4 worm cellular contexts compared by ENCODE assay signal in the genomic region with DNA sequence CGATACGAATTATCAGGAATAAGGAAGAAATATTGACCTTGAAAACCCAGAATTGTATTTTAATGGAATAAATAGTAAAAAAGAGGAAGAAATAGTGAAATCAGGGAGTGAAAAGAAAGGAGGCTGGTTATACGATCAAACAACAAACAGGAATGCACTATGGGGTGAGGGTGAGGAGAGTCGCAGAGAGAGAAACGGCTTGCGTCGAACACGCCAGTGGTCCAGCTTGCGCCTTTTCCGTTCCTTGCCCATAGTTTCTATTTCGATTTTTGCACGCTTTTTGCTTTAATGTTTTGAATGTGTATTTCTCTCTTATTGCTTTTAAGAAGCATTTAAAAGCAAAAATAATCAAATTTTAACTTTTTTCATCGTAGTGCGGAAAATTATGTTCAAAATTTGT.
TF ChIP-seq lines count a peak whose summit lies in the region.

No protein-coding gene starts in this region.

TF ChIP-seq in whole organism, L2 larva, 48 proteins besides CTCF, POLR2A, EP300 and RAD21 (continued from another document):
- TF ChIP-seq nhr-21 (tag; optimal IDR thresholded peaks at IDR 0.05; lab: Kevin White, UChicago) (peak; percentile 62), nhr-77 (tag; optimal IDR thresholded peaks at IDR 0.05; lab: Kevin White, UChicago) (no peak), mbf-1 (tag; optimal IDR thresholded peaks at IDR 0.05; lab: Kevin White, UChicago) (no peak), fos-1 (tag; optimal IDR thresholded peaks at IDR 0.05; lab: Kevin White, UChicago) (peak; percentile 86), ztf-11 (tag; optimal IDR thresholded peaks at IDR 0.05; lab: Kevin White, UChicago) (no peak), sem-4 (tag; optimal IDR thresholded peaks at IDR 0.05; lab: Kevin White, UChicago) (peak; percentile 90), nhr-12 (tag; optimal IDR thresholded peaks at IDR 0.05; lab: Kevin White, UChicago) (no peak), mab-5 (tag; optimal IDR thresholded peaks at IDR 0.05; lab: Kevin White, UChicago) (peak; percentile 33), zag-1 (tag; optimal IDR thresholded peaks at IDR 0.05; lab: Kevin White, UChicago) (peak; percentile 66), lin-13 (GFP tag; optimal IDR thresholded peaks at IDR 0.05; lab: Kevin White, UChicago) (peak; percentile 88), unc-62 (GFP tag; optimal IDR thresholded peaks at IDR 0.05; lab: Kevin White, UChicago) (no peak), snpc-4 (tag; optimal IDR thresholded peaks at IDR 0.05; lab: Kevin White, UChicago) (peak; percentile 41), aly-2 (tag; optimal IDR thresholded peaks at IDR 0.05; lab: Kevin White, UChicago) (peak; percentile 17), nhr-129 (tag; optimal IDR thresholded peaks at IDR 0.05; lab: Kevin White, UChicago) (peak; percentile 94), Y55F3AM.14 (GFP tag; optimal IDR thresholded peaks at IDR 0.05; lab: Kevin White, UChicago) (peak; percentile 37), elt-3 (tag; optimal IDR thresholded peaks at IDR 0.05; lab: Kevin White, UChicago) (no peak), mdl-1 (tag; optimal IDR thresholded peaks at IDR 0.05; lab: Kevin White, UChicago) (peak; percentile 20 to 55), ceh-82 (tag; optimal IDR thresholded peaks at IDR 0.05; lab: Kevin White, UChicago) (no peak), nhr-23 (tag; optimal IDR thresholded peaks at IDR 0.05; lab: Kevin White, UChicago) (no peak), nhr-11 (tag; optimal IDR thresholded peaks at IDR 0.05; lab: Kevin White, UChicago) (no peak), unc-39 (tag; optimal IDR thresholded peaks at IDR 0.05; lab: Kevin White, UChicago) (no peak), ztf-1 (GFP tag; conservative IDR thresholded peaks at IDR 0.05; lab: Robert Waterston, UW) (no peak), ztf-4 (tag; optimal IDR thresholded peaks at IDR 0.05; lab: Kevin White, UChicago) (peak; percentile 83), crh-2 (tag; optimal IDR thresholded peaks at IDR 0.05; lab: Kevin White, UChicago) (peak; percentile 82), elt-1 (tag; optimal IDR thresholded peaks at IDR 0.05; lab: Kevin White, UChicago) (no peak), alr-1 (tag; optimal IDR thresholded peaks at IDR 0.05; lab: Kevin White, UChicago) (no peak), skn-1 (tag; optimal IDR thresholded peaks at IDR 0.05; lab: Kevin White, UChicago) (peak; percentile 69)

TF ChIP-seq in whole organism, L4 larva, 104 proteins besides CTCF, POLR2A, EP300 and RAD21 (continued from another document and continues in another):
- peak; percentile 74 for TF ChIP-seq ceh-20 (GFP tag; IDR thresholded peaks at IDR 0.05; lab: Robert Waterston, UW)
- no peak for TF ChIP-seq mdt-29 (GFP tag; IDR thresholded peaks at IDR 0.05; lab: Robert Waterston, UW)
- TF ChIP-seq fkh-10 (GFP tag; optimal IDR thresholded peaks at IDR 0.05; lab: Kevin White, UChicago): peak; percentile 7
- peak; percentile 83 for TF ChIP-seq lin-38 (GFP tag; IDR thresholded peaks at IDR 0.05; lab: Robert Waterston, UW)
- TF ChIP-seq ctbp-1 (GFP tag; IDR thresholded peaks at IDR 0.05; lab: Robert Waterston, UW): no peak
- TF ChIP-seq skn-1 (tag; optimal IDR thresholded peaks at IDR 0.05; lab: Kevin White, UChicago): no peak
- no peak for TF ChIP-seq nhr-41 (GFP tag; IDR thresholded peaks at IDR 0.05; lab: Robert Waterston, UW)
- TF ChIP-seq aha-1 (tag; lab: Kevin White, UChicago): peak; percentile 98
- peak; percentile 66 for TF ChIP-seq lin-1 (GFP tag; IDR thresholded peaks at IDR 0.05; lab: Robert Waterston, UW)
- TF ChIP-seq attf-4 (tag; optimal IDR thresholded peaks at IDR 0.05; lab: Kevin White, UChicago): no peak
- TF ChIP-seq mep-1 (tag; optimal IDR thresholded peaks at IDR 0.05; lab: Kevin White, UChicago): peak; percentile 95
- no peak for TF ChIP-seq vab-7 (GFP tag; IDR thresholded peaks at IDR 0.05; lab: Robert Waterston, UW)
- TF ChIP-seq tag-97 (GFP tag; IDR thresholded peaks at IDR 0.05; lab: Robert Waterston, UW): no peak
- TF ChIP-seq lim-7 (GFP tag; IDR thresholded peaks at IDR 0.05; lab: Robert Waterston, UW): no peak
- no peak for TF ChIP-seq D1046.2 (GFP tag; IDR thresholded peaks at IDR 0.05; lab: Robert Waterston, UW)
- TF ChIP-seq rbr-2 (tag; optimal IDR thresholded peaks at IDR 0.05; lab: Kevin White, UChicago): peak; percentile 87
- peak; percentile 60 for TF ChIP-seq nhr-25 (tag; optimal IDR thresholded peaks at IDR 0.05; lab: Kevin White, UChicago; ENCODE audit: borderline replicate concordance, insufficient read depth)
- peak; percentile 71 for TF ChIP-seq mxl-3 (GFP tag; optimal IDR thresholded peaks at IDR 0.05; lab: Kevin White, UChicago)
- TF ChIP-seq lir-3 (tag; optimal IDR thresholded peaks at IDR 0.05; lab: Kevin White, UChicago): no peak
- peak; percentile 38 for TF ChIP-seq ama-1 (optimal IDR thresholded peaks at IDR 0.05; lab: Kevin White, UChicago)
- TF ChIP-seq jun-1 (tag; optimal IDR thresholded peaks at IDR 0.05; lab: Kevin White, UChicago): peak; percentile 5
- no peak for TF ChIP-seq ceh-28 (tag; optimal IDR thresholded peaks at IDR 0.05; lab: Kevin White, UChicago)
- TF ChIP-seq dpl-1 (GFP tag; optimal IDR thresholded peaks at IDR 0.05; lab: Kevin White, UChicago): peak; percentile 81
- TF ChIP-seq dmd-9 (GFP tag; IDR thresholded peaks at IDR 0.05; lab: Robert Waterston, UW): no peak
- no peak for TF ChIP-seq snpc-1.2 (GFP tag; IDR thresholded peaks at IDR 0.05; lab: Robert Waterston, UW)
- TF ChIP-seq dmd-8 (GFP tag; IDR thresholded peaks at IDR 0.05; lab: Robert Waterston, UW): no peak
- no peak for TF ChIP-seq ceh-32 (tag; optimal IDR thresholded peaks at IDR 0.05; lab: Kevin White, UChicago; ENCODE audit: poor library complexity)
- no peak for TF ChIP-seq saeg-2 (GFP tag; IDR thresholded peaks at IDR 0.05; lab: Robert Waterston, UW)
- TF ChIP-seq sdz-12 (GFP tag; optimal IDR thresholded peaks at IDR 0.05; lab: Kevin White, UChicago): no peak
- TF ChIP-seq F49E8.2 (tag; optimal IDR thresholded peaks at IDR 0.05; lab: Kevin White, UChicago; ENCODE audit: borderline replicate concordance): no peak
- TF ChIP-seq cey-2 (tag; optimal IDR thresholded peaks at IDR 0.05; lab: Kevin White, UChicago; ENCODE audit: borderline replicate concordance, insufficient read depth): no peak
- no peak for TF ChIP-seq ceh-82 (tag; optimal IDR thresholded peaks at IDR 0.05; lab: Kevin White, UChicago)
- peak; percentile 88 for TF ChIP-seq nhr-6 (tag; optimal IDR thresholded peaks at IDR 0.05; lab: Kevin White, UChicago)
- TF ChIP-seq spr-3 (GFP tag; optimal IDR thresholded peaks at IDR 0.05; lab: Kevin White, UChicago): no peak
- TF ChIP-seq dve-1 (tag; optimal IDR thresholded peaks at IDR 0.05; lab: Kevin White, UChicago; ENCODE audit: insufficient read depth): peak; percentile 91

TF ChIP-seq in whole organism, late embryonic, 69 proteins besides CTCF, POLR2A, EP300 and RAD21 (continued from another document and continues in another):
- TF ChIP-seq tbx-2 (tag; optimal IDR thresholded peaks at IDR 0.05; lab: Kevin White, UChicago) (peak; percentile 78), fkh-10 (GFP tag; optimal IDR thresholded peaks at IDR 0.05; lab: Kevin White, UChicago) (no peak), ceh-19 (GFP tag; optimal IDR thresholded peaks at IDR 0.05; lab: Kevin White, UChicago) (peak; percentile 77), pha-2 (tag; optimal IDR thresholded peaks at IDR 0.05; lab: Kevin White, UChicago) (peak; percentile 17), pax-1 (tag; optimal IDR thresholded peaks at IDR 0.05; lab: Kevin White, UChicago) (no peak), pag-3 (tag; optimal IDR thresholded peaks at IDR 0.05; lab: Kevin White, UChicago; ENCODE audit: borderline replicate concordance) (no peak), ceh-31 (tag; optimal IDR thresholded peaks at IDR 0.05; lab: Kevin White, UChicago) (peak; percentile 75), unc-3 (GFP tag; conservative IDR thresholded peaks at IDR 0.05; lab: Robert Waterston, UW) (no peak), unc-3 (tag; optimal IDR thresholded peaks at IDR 0.05; lab: Kevin White, UChicago) (peak; percentile 36), hlh-30 (tag; optimal IDR thresholded peaks at IDR 0.05; lab: Kevin White, UChicago; ENCODE audit: insufficient read depth) (peak; percentile 41), eyg-1 (tag; optimal IDR thresholded peaks at IDR 0.05; lab: Kevin White, UChicago) (no peak), nhr-232 (tag; optimal IDR thresholded peaks at IDR 0.05; lab: Kevin White, UChicago) (peak; percentile 28), fax-1 (tag; optimal IDR thresholded peaks at IDR 0.05; lab: Kevin White, UChicago) (peak; percentile 40), ceh-2 (tag; optimal IDR thresholded peaks at IDR 0.05; lab: Kevin White, UChicago) (peak; percentile 45), ceh-30 (tag; optimal IDR thresholded peaks at IDR 0.05; lab: Kevin White, UChicago) (peak; percentile 37), hlh-6 (tag; optimal IDR thresholded peaks at IDR 0.05; lab: Kevin White, UChicago) (no peak), ceh-9 (tag; optimal IDR thresholded peaks at IDR 0.05; lab: Kevin White, UChicago) (no peak), F13H6.1 (tag; optimal IDR thresholded peaks at IDR 0.05; lab: Kevin White, UChicago) (peak; percentile 54), hlh-13 (GFP tag; optimal IDR thresholded peaks at IDR 0.05; lab: Kevin White, UChicago) (peak; percentile 51), unc-86 (tag; optimal IDR thresholded peaks at IDR 0.05; lab: Kevin White, UChicago) (peak; percentile 31), ttx-3 (tag; optimal IDR thresholded peaks at IDR 0.05; lab: Kevin White, UChicago) (peak; percentile 62), sdc-2 (tag; optimal IDR thresholded peaks at IDR 0.05; lab: Kevin White, UChicago) (peak; percentile 55), pqm-1 (tag; optimal IDR thresholded peaks at IDR 0.05; lab: Kevin White, UChicago) (peak; percentile 32), K09A11.1 (tag; optimal IDR thresholded peaks at IDR 0.05; lab: Kevin White, UChicago; ENCODE audit: insufficient read depth) (peak; percentile 19), dve-1 (tag; optimal IDR thresholded peaks at IDR 0.05; lab: Kevin White, UChicago) (peak; percentile 79), C08G9.2 (tag; optimal IDR thresholded peaks at IDR 0.05; lab: Kevin White, UChicago) (no peak), unc-42 (tag; optimal IDR thresholded peaks at IDR 0.05; lab: Kevin White, UChicago) (peak; percentile 56), fkh-6 (tag; optimal IDR thresholded peaks at IDR 0.05; lab: Kevin White, UChicago) (peak; percentile 56), hlh-8 (tag; optimal IDR thresholded peaks at IDR 0.05; lab: Kevin White, UChicago) (peak; percentile 11), npax-4 (tag; optimal IDR thresholded peaks at IDR 0.05; lab: Kevin White, UChicago) (no peak), ztf-16 (tag; optimal IDR thresholded peaks at IDR 0.05; lab: Kevin White, UChicago) (peak; percentile 74), tbx-7 (tag; optimal IDR thresholded peaks at IDR 0.05; lab: Kevin White, UChicago) (no peak), ceh-6 (GFP tag; optimal IDR thresholded peaks at IDR 0.05; lab: Kevin White, UChicago) (no peak), K02D7.2 (tag; optimal IDR thresholded peaks at IDR 0.05; lab: Kevin White, UChicago) (no peak), ceh-34 (tag; optimal IDR thresholded peaks at IDR 0.05; lab: Kevin White, UChicago) (peak; percentile 87), pros-1 (tag; optimal IDR thresholded peaks at IDR 0.05; lab: Kevin White, UChicago) (peak; percentile 14), pha-4 (tag; optimal IDR thresholded peaks at IDR 0.05; lab: Kevin White, UChicago) (no peak), ets-4 (tag; optimal IDR thresholded peaks at IDR 0.05; lab: Kevin White, UChicago) (peak; percentile 31)

TF ChIP-seq in whole organism, mixed stage, embryonic, 35 proteins besides CTCF, POLR2A, EP300 and RAD21 (continued from another document):
- TF ChIP-seq elt-1 (tag; optimal IDR thresholded peaks at IDR 0.05; lab: Kevin White, UChicago; ENCODE audit: borderline replicate concordance, insufficient read depth): peak; percentile 35
- TF ChIP-seq mep-1 (tag; optimal IDR thresholded peaks at IDR 0.05; lab: Kevin White, UChicago): peak; percentile 89
- TF ChIP-seq ceh-39 (tag; optimal IDR thresholded peaks at IDR 0.05; lab: Kevin White, UChicago): no peak
- TF ChIP-seq nhr-237 (tag; optimal IDR thresholded peaks at IDR 0.05; lab: Kevin White, UChicago): peak; percentile 85
- TF ChIP-seq unc-62 (GFP tag; optimal IDR thresholded peaks at IDR 0.05; lab: Kevin White, UChicago): no peak
